Fruit fly (Drosophila melanogaster) whole organism, wandering third instar larva: Measurements from ENCODE around the gene CG7560.
A peak's percentile ranks its signal among the peaks of the same experiment; 100 is the strongest.

Source experiments
- Abd-B ChIP-seq: fragments of >200 bp; optimal IDR thresholded peaks from 2 replicates; lab custom pipeline; 2017; ENCODE audit warnings: missing biosample characterization, missing genetic modification characterization
- N ChIP-seq: fragments of >200 bp; optimal IDR thresholded peaks from 2 replicates; lab custom pipeline; 2018; ENCODE audit warnings: missing biosample characterization, missing external identifiers, missing genetic modification characterization
- h ChIP-seq: fragments of 200-800 bp; sonication (Bioruptor generic); optimal IDR thresholded peaks from 3 replicates; lab custom pipeline; 2016; ENCODE audit warnings: missing biosample characterization, mild to moderate bottlenecking, missing genetic modification characterization
- psq ChIP-seq: fragments of 200-800 bp; sonication (Bioruptor generic); optimal IDR thresholded peaks from 3 replicates; lab custom pipeline; 2017; ENCODE audit warnings: missing biosample characterization, mild to moderate bottlenecking, missing genetic modification characterization, moderate library complexity

dm6 chr3L:11381126-11381940, 43.6 kb upstream of the CG7560 start:
- TF ChIP-seq N (no peak), psq (GFP tag; lab: Kevin White, UChicago) (peak; percentile 25), h (GFP tag; lab: Kevin White, UChicago) (peak; percentile 13), Abd-B (GFP tag; lab: Kevin White, UChicago) (no peak)
